Fruit fly (Drosophila melanogaster) whole organism, prepupa: Measurements from ENCODE around the gene CG34316.
A peak's percentile ranks its signal among the peaks of the same experiment; 100 is the strongest.

ENCODE experiments used
- CG6792 ChIP-seq: fragments of 200-800 bp; sonication (Bioruptor generic); optimal IDR thresholded peaks from 3 replicates; lab custom pipeline; 2016; ENCODE audit warnings: missing biosample characterization, missing genetic modification characterization
- Lpt ChIP-seq: fragments of 200-800 bp; sonication (Bioruptor generic); optimal IDR thresholded peaks from 3 replicates; lab custom pipeline; 2016; ENCODE audit warnings: missing biosample characterization, missing genetic modification characterization
- Sox102F ChIP-seq: fragments of 200-800 bp; sonication (Bioruptor generic); optimal IDR thresholded peaks from 2 replicates; lab custom pipeline; 2016; ENCODE audit warnings: missing biosample characterization, mild to moderate bottlenecking, missing genetic modification characterization
- acj6 ChIP-seq: fragments of 200-800 bp; sonication (Bioruptor generic); optimal IDR thresholded peaks from 3 replicates; lab custom pipeline; 2016; ENCODE audit warnings: missing biosample characterization, missing genetic modification characterization
- dsx ChIP-seq: fragments of 200-800 bp; optimal IDR thresholded peaks from 3 replicates; lab custom pipeline; 2019; ENCODE audit warnings: missing biosample characterization, mild to moderate bottlenecking, missing genetic modification characterization, moderate library complexity; ENCODE audit not compliant: poor library complexity, severe bottlenecking
- eg ChIP-seq: fragments of 200-800 bp; sonication (Bioruptor generic); IDR thresholded peaks from 3 replicates; pipeline ENCODE4 v1.3.6; 2022; ENCODE audit warnings: missing biosample characterization, missing genetic modification characterization
- fd59A ChIP-seq: fragments of 200-800 bp; sonication (Bioruptor generic); optimal IDR thresholded peaks from 2 replicates; lab custom pipeline; 2017; ENCODE audit warnings: missing biosample characterization, mild to moderate bottlenecking, missing genetic modification characterization, missing genetic modification reagents
- salr ChIP-seq, 2 experiments: fragments of 200-800 bp; sonication (Bioruptor generic); optimal IDR thresholded peaks; 3 replicates each; lab custom pipeline; 2016 to 2018; ENCODE audit warnings: missing biosample characterization in 2 of 2, missing genetic modification characterization in 2 of 2, mild to moderate bottlenecking in 1 of 2

DNA sequence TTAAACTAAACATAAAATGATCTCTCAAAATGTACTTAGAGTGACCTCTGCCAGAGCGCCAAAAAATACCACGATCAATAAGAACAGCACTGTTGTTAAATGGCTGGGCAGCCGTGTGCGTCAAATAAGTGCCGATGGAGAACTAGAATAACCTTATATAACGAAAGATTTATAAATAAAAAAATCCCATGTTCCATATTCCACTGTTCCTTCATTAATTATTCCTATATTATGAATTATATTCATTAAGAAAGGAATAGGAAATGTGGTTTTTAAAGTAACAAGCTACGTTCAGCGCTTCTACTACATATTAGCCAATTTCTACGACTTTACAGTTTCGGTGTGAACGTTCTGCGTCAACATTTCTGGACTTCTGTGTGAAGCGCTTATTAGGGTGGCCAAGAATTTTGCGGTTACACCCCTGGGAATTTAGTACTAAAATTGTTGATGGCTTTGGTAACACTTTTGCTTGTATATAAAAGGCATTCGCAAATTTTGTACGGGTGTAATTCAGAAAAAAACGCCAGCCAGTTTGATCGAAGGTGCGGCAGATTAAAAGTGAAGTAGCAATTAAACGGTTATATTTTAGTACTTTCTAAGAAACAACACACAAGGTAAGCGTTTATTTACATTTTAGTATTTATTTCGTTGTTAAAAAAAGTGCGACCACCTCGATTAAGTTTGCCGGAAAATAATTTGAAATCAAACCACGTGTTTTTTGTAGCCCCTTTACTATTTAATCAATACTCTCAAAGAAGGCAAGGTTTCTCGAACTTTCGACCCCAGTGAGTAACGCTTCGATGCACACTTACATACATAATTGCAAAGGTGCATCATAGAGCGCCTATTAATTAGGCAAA is 12.0 kb downstream of the CG34316 start, which contains the start of the genes tefu and Hsc70-4:
- TF ChIP-seq acj6 (GFP tag; lab: Kevin White, UChicago) (no peak), Lpt (GFP tag; lab: Kevin White, UChicago) (no peak), fd59A (GFP tag; lab: Kevin White, UChicago) (peak; percentile 42), Sox102F (GFP tag; lab: Kevin White, UChicago) (no peak), CG6792 (GFP tag; lab: Kevin White, UChicago) (peak; percentile 46), eg (GFP tag; lab: Robert Waterston, UW) (peak; percentile 81), dsx (peak; percentile 38), salr (GFP tag; optimal IDR thresholded peaks at IDR 0.05; lab: Kevin White, UChicago) (peak in 1 of 2 experiments; percentile 60)
